Fruit fly (Drosophila melanogaster) whole organism, embryonic: ENCODE data around the gene CG13077.

Experiments
- CG1024 ChIP-seq: fragments of 200-800 bp; sonication (Bioruptor generic); IDR thresholded peaks from 2 replicates; pipeline ENCODE4 v1.3.6; 2022; ENCODE audit warnings: missing biosample characterization, missing genetic modification characterization
- CG10366 ChIP-seq: fragments of 200-800 bp; sonication (Bioruptor generic); IDR thresholded peaks from 2 replicates; pipeline ENCODE4 v1.3.6; 2022; ENCODE audit warnings: missing biosample characterization, missing genetic modification characterization
- CG10979 ChIP-seq: fragments of 200-800 bp; sonication (Bioruptor generic); optimal IDR thresholded peaks from 2 replicates; lab custom pipeline; 2018; ENCODE audit warnings: missing biosample characterization, mild to moderate bottlenecking, missing genetic modification characterization, moderate library complexity
- CG12155 ChIP-seq: fragments of 200-800 bp; sonication (Bioruptor generic); optimal IDR thresholded peaks from 3 replicates; lab custom pipeline; 2016; ENCODE audit warnings: missing biosample characterization, missing genetic modification characterization
- CG13894 ChIP-seq: fragments of 200-800 bp; sonication (Bioruptor generic); optimal IDR thresholded peaks from 3 replicates; lab custom pipeline; 2018; ENCODE audit warnings: missing biosample characterization, mild to moderate bottlenecking, missing genetic modification characterization, moderate library complexity
- CG14860 ChIP-seq: fragments of 200-800 bp; sonication (Bioruptor generic); IDR thresholded peaks from 3 replicates; pipeline ENCODE4 v1.3.6; 2022; ENCODE audit warnings: missing biosample characterization, missing genetic modification characterization; ENCODE audit not compliant: partially characterized antibody
- CG17328 ChIP-seq: fragments of 200-800 bp; sonication (Bioruptor generic); IDR thresholded peaks from 2 replicates; pipeline ENCODE4 v1.3.6; 2022; ENCODE audit warnings: missing biosample characterization, missing genetic modification characterization
- CG1792 ChIP-seq: fragments of 200-800 bp; sonication (Bioruptor generic); optimal IDR thresholded peaks from 2 replicates; lab custom pipeline; 2016; ENCODE audit warnings: missing biosample characterization, missing genetic modification characterization
- CG2120 ChIP-seq: fragments of 200-800 bp; sonication (Bioruptor generic); optimal IDR thresholded peaks from 3 replicates; lab custom pipeline; 2016; ENCODE audit warnings: missing biosample characterization, missing genetic modification characterization
- CG30403 ChIP-seq: fragments of 200-800 bp; sonication (Bioruptor generic); optimal IDR thresholded peaks from 3 replicates; lab custom pipeline; 2016; ENCODE audit warnings: missing biosample characterization, missing genetic modification characterization
- CG31224 ChIP-seq: fragments of 200-800 bp; sonication (Bioruptor generic); IDR thresholded peaks from 2 replicates; pipeline ENCODE4 v1.3.6; 2022; ENCODE audit warnings: missing biosample characterization, missing genetic modification characterization
- CG34224 ChIP-seq: fragments of 200-800 bp; sonication (Bioruptor generic); IDR thresholded peaks from 3 replicates; pipeline ENCODE4 v1.3.6; 2022; ENCODE audit warnings: missing biosample characterization, missing genetic modification characterization; ENCODE audit not compliant: partially characterized antibody
- CG43689 ChIP-seq: fragments of 200-800 bp; sonication (Bioruptor generic); IDR thresholded peaks from 2 replicates; pipeline ENCODE4 v1.3.6; 2022; ENCODE audit warnings: missing biosample characterization, missing genetic modification characterization
- CG6254 ChIP-seq: fragments of 200-800 bp; sonication (Bioruptor generic); optimal IDR thresholded peaks from 3 replicates; lab custom pipeline; 2017; ENCODE audit warnings: mild to moderate bottlenecking, missing biosample characterization, missing genetic modification reagents, missing genetic modification characterization
- CG6854 ChIP-seq: fragments of 200-800 bp; sonication (Bioruptor generic); optimal IDR thresholded peaks from 3 replicates; lab custom pipeline; 2017; ENCODE audit warnings: missing biosample characterization, mild to moderate bottlenecking, missing genetic modification characterization
- CG7271 ChIP-seq: fragments of 200-800 bp; sonication (Bioruptor generic); optimal IDR thresholded peaks from 2 replicates; lab custom pipeline; 2018; ENCODE audit warnings: missing biosample characterization, mild to moderate bottlenecking, missing genetic modification characterization, moderate library complexity
- CG8089 ChIP-seq: fragments of 200-800 bp; sonication (Bioruptor generic); optimal IDR thresholded peaks from 3 replicates; lab custom pipeline; 2016; ENCODE audit warnings: missing biosample characterization, missing genetic modification characterization
- CG9215 ChIP-seq: fragments of 200-800 bp; sonication (Bioruptor generic); IDR thresholded peaks from 2 replicates; pipeline ENCODE4 v1.3.6; 2022; ENCODE audit warnings: missing biosample characterization, missing genetic modification characterization
- CG9932 ChIP-seq: fragments of 200-800 bp; sonication (Bioruptor generic); IDR thresholded peaks from 2 replicates; pipeline ENCODE4 v1.3.6; 2022; ENCODE audit warnings: missing biosample characterization, missing genetic modification characterization
- D19B ChIP-seq: fragments of 200-800 bp; sonication (Bioruptor generic); optimal IDR thresholded peaks from 2 replicates; lab custom pipeline; 2017; ENCODE audit warnings: missing biosample characterization, mild to moderate bottlenecking, missing genetic modification characterization
- Doc3 ChIP-seq: fragments of 200-800 bp; sonication (Bioruptor generic); IDR thresholded peaks from 3 replicates; pipeline ENCODE4 v1.3.6; 2022; ENCODE audit warnings: missing biosample characterization, missing genetic modification characterization; ENCODE audit not compliant: partially characterized antibody
- H15 ChIP-seq: fragments of 200-800 bp; sonication (Bioruptor generic); IDR thresholded peaks from 3 replicates; pipeline ENCODE4 v1.3.6; 2022; ENCODE audit warnings: missing biosample characterization, missing genetic modification characterization
- HmgZ ChIP-seq: fragments of 200-800 bp; sonication (Bioruptor generic); optimal IDR thresholded peaks from 2 replicates; lab custom pipeline; 2018; ENCODE audit warnings: missing biosample characterization, mild to moderate bottlenecking, missing genetic modification characterization
- Jarid2 ChIP-seq: fragments of 200-800 bp; sonication (Bioruptor generic); optimal IDR thresholded peaks from 3 replicates; lab custom pipeline; 2017; ENCODE audit warnings: mild to moderate bottlenecking, missing biosample characterization, missing genetic modification reagents, missing genetic modification characterization
- Lim3 ChIP-seq: fragments of 200-800 bp; sonication (Bioruptor generic); IDR thresholded peaks from 2 replicates; pipeline ENCODE4 v1.3.6; 2022; ENCODE audit warnings: missing biosample characterization, missing genetic modification characterization
- Lpt ChIP-seq: fragments of >200 bp; optimal IDR thresholded peaks from 2 replicates; lab custom pipeline; 2018; ENCODE audit warnings: missing biosample characterization, missing genetic modification characterization
- Max ChIP-seq: fragments of 200-800 bp; sonication (Bioruptor generic); optimal IDR thresholded peaks from 2 replicates; lab custom pipeline; 2016; ENCODE audit warnings: missing biosample characterization, mild to moderate bottlenecking, missing genetic modification characterization
- NFAT ChIP-seq: fragments of 200-800 bp; sonication (Bioruptor generic); IDR thresholded peaks from 2 replicates; pipeline ENCODE4 v1.3.6; 2022; ENCODE audit warnings: missing biosample characterization, missing genetic modification characterization
- Stat92E ChIP-seq, 3 experiments: fragments of >200 bp in 2 of 3; fragments of 200-800 bp in 1 of 3; sonication (Bioruptor generic) in 1 of 3; optimal IDR thresholded peaks; 2 replicates each; lab custom pipeline; 2017 to 2019; ENCODE audit warnings: missing biosample characterization in 3 of 3, missing genetic modification characterization in 3 of 3, mild to moderate bottlenecking in 1 of 3, moderate library complexity in 1 of 3
- Tbp ChIP-seq: fragments of >200 bp; optimal IDR thresholded peaks from 2 replicates; lab custom pipeline; 2018; ENCODE audit warnings: missing biosample characterization, missing genetic modification characterization
- Vsx1 ChIP-seq: fragments of 200-800 bp; sonication (Bioruptor generic); optimal IDR thresholded peaks from 2 replicates; lab custom pipeline; 2017; ENCODE audit warnings: missing biosample characterization, mild to moderate bottlenecking, missing genetic modification characterization, missing genetic modification reagents
- abd-A ChIP-seq: fragments of 200-800 bp; sonication (Bioruptor generic); optimal IDR thresholded peaks from 3 replicates; lab custom pipeline; 2019; ENCODE audit warnings: missing biosample characterization, mild to moderate bottlenecking, missing genetic modification characterization, moderate library complexity
- al ChIP-seq: fragments of 200-800 bp; sonication (Bioruptor generic); IDR thresholded peaks from 2 replicates; pipeline ENCODE4 v1.3.6; 2022; ENCODE audit warnings: missing biosample characterization, missing genetic modification characterization
- ato ChIP-seq: fragments of 200-800 bp; sonication (Bioruptor generic); IDR thresholded peaks from 2 replicates; pipeline ENCODE4 v1.3.6; 2022; ENCODE audit warnings: missing biosample characterization, missing genetic modification characterization; ENCODE audit not compliant: partially characterized antibody
- az2 ChIP-seq: fragments of 200-800 bp; sonication (Bioruptor generic); optimal IDR thresholded peaks from 3 replicates; lab custom pipeline; 2016; ENCODE audit warnings: missing biosample characterization, missing genetic modification characterization
- bab2 ChIP-seq: fragments of 200-800 bp; sonication (Bioruptor generic); optimal IDR thresholded peaks from 2 replicates; lab custom pipeline; 2016; ENCODE audit warnings: missing biosample characterization, missing genetic modification characterization
- croc ChIP-seq: fragments of 200-800 bp; sonication (Bioruptor generic); conservative IDR thresholded peaks from 3 replicates; pipeline ENCODE4 v1.3.6; 2022; ENCODE audit warnings: missing biosample characterization, missing genetic modification characterization
- dimm ChIP-seq: fragments of 200-800 bp; sonication (Bioruptor generic); IDR thresholded peaks from 2 replicates; pipeline ENCODE4 v1.3.6; 2022; ENCODE audit warnings: missing biosample characterization, missing genetic modification characterization
- ems ChIP-seq: fragments of 200-800 bp; sonication (Bioruptor generic); optimal IDR thresholded peaks from 3 replicates; lab custom pipeline; 2016; ENCODE audit warnings: missing biosample characterization, missing genetic modification characterization
- gro ChIP-seq: fragments of 200-800 bp; sonication (Bioruptor generic); optimal IDR thresholded peaks from 2 replicates; lab custom pipeline; 2016; ENCODE audit warnings: missing biosample characterization, missing genetic modification characterization
- kah ChIP-seq: fragments of 200-800 bp; sonication (Bioruptor generic); optimal IDR thresholded peaks from 2 replicates; lab custom pipeline; 2018; ENCODE audit warnings: missing biosample characterization, mild to moderate bottlenecking, missing genetic modification characterization
- ken ChIP-seq: fragments of 200-800 bp; sonication (Bioruptor generic); IDR thresholded peaks from 3 replicates; pipeline ENCODE4 v1.3.6; 2022; ENCODE audit warnings: missing biosample characterization, missing genetic modification characterization
- lbe ChIP-seq: fragments of 200-800 bp; sonication (Bioruptor generic); optimal IDR thresholded peaks from 2 replicates; lab custom pipeline; 2016; ENCODE audit warnings: missing biosample characterization, mild to moderate bottlenecking, missing genetic modification characterization
- onecut ChIP-seq: fragments of 200-800 bp; sonication (Bioruptor generic); IDR thresholded peaks from 2 replicates; pipeline ENCODE4 v1.3.6; 2022; ENCODE audit warnings: missing biosample characterization, missing genetic modification characterization
- org-1 ChIP-seq: fragments of 200-800 bp; sonication (Bioruptor generic); optimal IDR thresholded peaks from 2 replicates; lab custom pipeline; 2017; ENCODE audit warnings: missing biosample characterization, missing genetic modification characterization
- pzg ChIP-seq: fragments of 200-800 bp; sonication (Bioruptor generic); optimal IDR thresholded peaks from 3 replicates; lab custom pipeline; 2018; ENCODE audit warnings: missing biosample characterization, mild to moderate bottlenecking, missing genetic modification characterization, moderate library complexity
- ro ChIP-seq: fragments of 200-800 bp; sonication (Bioruptor generic); IDR thresholded peaks from 2 replicates; pipeline ENCODE4 v1.3.6; 2022; ENCODE audit warnings: missing biosample characterization, missing genetic modification characterization
- stc ChIP-seq: fragments of 200-800 bp; sonication (Bioruptor generic); IDR thresholded peaks from 2 replicates; pipeline ENCODE4 v1.3.6; 2022; ENCODE audit warnings: missing biosample characterization, missing genetic modification characterization
- tup ChIP-seq: fragments of 200-800 bp; sonication (Bioruptor generic); optimal IDR thresholded peaks from 2 replicates; lab custom pipeline; 2016; ENCODE audit warnings: missing biosample characterization, mild to moderate bottlenecking, missing genetic modification characterization, moderate library complexity
- unpg ChIP-seq: fragments of 200-800 bp; sonication (Bioruptor generic); optimal IDR thresholded peaks from 3 replicates; lab custom pipeline; 2018; ENCODE audit warnings: missing biosample characterization, mild to moderate bottlenecking, missing genetic modification characterization, moderate library complexity
- usp ChIP-seq: fragments of >200 bp; optimal IDR thresholded peaks from 2 replicates; lab custom pipeline; 2017; ENCODE audit warnings: missing biosample characterization, missing genetic modification characterization

Gene CG13077

dm6 chr2L:19582185-19582584 lies 16.5 kb downstream of the CG13077 start, which contains the start of gene Hakai (continued):
- TF ChIP-seq CG7271, result peak; percentile 42
- TF ChIP-seq Jarid2 (GFP tag; lab: Kevin White, UChicago), result no peak
- TF ChIP-seq Vsx1, result no peak
- TF ChIP-seq kah (GFP tag; lab: Kevin White, UChicago), result peak; percentile 5
- TF ChIP-seq tup (GFP tag; lab: Kevin White, UChicago), result no peak
- no peak for TF ChIP-seq org-1 (GFP tag; lab: Kevin White, UChicago)
- no peak for TF ChIP-seq Doc3 (GFP tag; lab: Robert Waterston, UW)
- TF ChIP-seq CG31224 (GFP tag; lab: Robert Waterston, UW), result peak; percentile 34; the same call in 1 of the 2 replicates
- TF ChIP-seq CG12155 (GFP tag; lab: Kevin White, UChicago), result peak; percentile 51
- no peak; the same call in 2 of the 3 replicates for TF ChIP-seq H15
- TF ChIP-seq CG14860, result 0 out of 3 replicates have a peak, but pooled peaks have one; percentile 28
- TF ChIP-seq pzg (GFP tag; lab: Kevin White, UChicago), result peak; percentile 81
- peak; percentile 46; the same call in 2 of the 3 replicates for TF ChIP-seq croc
- TF ChIP-seq Stat92E (GFP tag; optimal IDR thresholded peaks at IDR 0.05; lab: Kevin White, UChicago), result no peak
- peak; percentile 75 for TF ChIP-seq ems (GFP tag; lab: Kevin White, UChicago)
- no peak for TF ChIP-seq stc (GFP tag; lab: Robert Waterston, UW)
- peak; percentile 72 for TF ChIP-seq NFAT (GFP tag; lab: Robert Waterston, UW)
- no peak for TF ChIP-seq Tbp (GFP tag; lab: Kevin White, UChicago)
- TF ChIP-seq CG6854 (GFP tag; lab: Kevin White, UChicago), result no peak
- TF ChIP-seq CG30403 (GFP tag; lab: Kevin White, UChicago), result peak; percentile 77
- TF ChIP-seq Lim3 (GFP tag; lab: Robert Waterston, UW), result no peak
- no peak for TF ChIP-seq dimm (GFP tag; lab: Robert Waterston, UW)
- peak; percentile 55; the same call in 1 of the 2 replicates for TF ChIP-seq al (GFP tag; lab: Robert Waterston, UW)
- peak; percentile 43 for TF ChIP-seq CG8089 (GFP tag; lab: Kevin White, UChicago)
- TF ChIP-seq onecut (GFP tag; lab: Robert Waterston, UW), result peak; percentile 41; the same call in 1 of the 2 replicates
- TF ChIP-seq CG1024 (GFP tag; lab: Robert Waterston, UW), result peak; percentile 12; the same call in 1 of the 2 replicates
- TF ChIP-seq CG2120 (GFP tag; lab: Kevin White, UChicago), result peak; percentile 75
- peak; percentile 46 for TF ChIP-seq Max (GFP tag; lab: Kevin White, UChicago)
- TF ChIP-seq CG6254 (GFP tag; lab: Kevin White, UChicago), result peak; percentile 35
- peak; percentile 57 for TF ChIP-seq HmgZ
- peak; percentile 51 for TF ChIP-seq az2 (GFP tag; lab: Kevin White, UChicago)
- TF ChIP-seq CG10366, result peak; percentile 35; the same call in 1 of the 2 replicates
- TF ChIP-seq unpg (GFP tag; lab: Kevin White, UChicago), result peak; percentile 25
- peak; percentile 41 for TF ChIP-seq CG10979 (tag; lab: Kevin White, UChicago)
- no peak for TF ChIP-seq Lpt (GFP tag; lab: Kevin White, UChicago)
- TF ChIP-seq gro, result peak; percentile 37
- TF ChIP-seq CG43689 (GFP tag; lab: Robert Waterston, UW), result no peak
- no peak for TF ChIP-seq lbe (GFP tag; lab: Kevin White, UChicago)
- peak; percentile 61 for TF ChIP-seq CG1792
- peak; percentile 72 for TF ChIP-seq bab2 (GFP tag; lab: Kevin White, UChicago)
- no peak; the same call in 1 of the 2 replicates for TF ChIP-seq CG17328 (GFP tag; lab: Robert Waterston, UW)
- no peak for TF ChIP-seq usp
- peak; percentile 57; the same call in 2 of the 3 replicates for TF ChIP-seq CG34224 (GFP tag; lab: Robert Waterston, UW)
- no peak for TF ChIP-seq D19B (GFP tag; lab: Kevin White, UChicago)
- TF ChIP-seq CG9215, result peak; percentile 64
- no peak for TF ChIP-seq ro (GFP tag; lab: Robert Waterston, UW)
- peak; percentile 62 for TF ChIP-seq ken (GFP tag; lab: Robert Waterston, UW)
- no peak for TF ChIP-seq CG13894 (tag; lab: Kevin White, UChicago)
- no peak for TF ChIP-seq abd-A (tag; lab: Kevin White, UChicago)
- peak; percentile 83 for TF ChIP-seq CG9932
- TF ChIP-seq ato (GFP tag; lab: Robert Waterston, UW), result no peak
